Fruit fly (Drosophila melanogaster) whole organism: Measurements from ENCODE around the gene ecd.

Experiments used
- CG8478 ChIP-seq: fragments of >200 bp; optimal IDR thresholded peaks from 2 replicates; lab custom pipeline; 2018; ENCODE audit warnings: inconsistent platforms
- Dll ChIP-seq: fragments of >200 bp; optimal IDR thresholded peaks from 2 replicates; lab custom pipeline; 2017
- EcR ChIP-seq, 2 experiments: fragments of >200 bp; optimal IDR thresholded peaks; 2 replicates each; lab custom pipeline; 2017; ENCODE audit warnings: missing biosample characterization in 2 of 2, missing genetic modification characterization in 2 of 2, missing genetic modification reagents in 2 of 2
- pan ChIP-seq: fragments of >200 bp; optimal IDR thresholded peaks from 2 replicates; lab custom pipeline; 2017
- psq ChIP-seq: fragments of >200 bp; optimal IDR thresholded peaks from 2 replicates; lab custom pipeline; 2017
- usp ChIP-seq: fragments of >200 bp; optimal IDR thresholded peaks from 2 replicates; lab custom pipeline; 2017; ENCODE audit warnings: missing biosample characterization, missing genetic modification characterization, mixed read lengths

dm6 chr3L:2273392-2273791 lies 7.7 kb upstream of the ecd start:
- TF ChIP-seq psq (lab: Kevin White, UChicago) (no peak), pan (lab: Kevin White, UChicago) (no peak), EcR (GFP tag; optimal IDR thresholded peaks at IDR 0.05; lab: Kevin White, UChicago) (no peak), usp (GFP tag; lab: Kevin White, UChicago) (no peak), CG8478 (no peak), Dll (no peak)
